Fruit fly (Drosophila melanogaster): ENCODE data around the gene Snoo.

The Snoo gene

DNA sequence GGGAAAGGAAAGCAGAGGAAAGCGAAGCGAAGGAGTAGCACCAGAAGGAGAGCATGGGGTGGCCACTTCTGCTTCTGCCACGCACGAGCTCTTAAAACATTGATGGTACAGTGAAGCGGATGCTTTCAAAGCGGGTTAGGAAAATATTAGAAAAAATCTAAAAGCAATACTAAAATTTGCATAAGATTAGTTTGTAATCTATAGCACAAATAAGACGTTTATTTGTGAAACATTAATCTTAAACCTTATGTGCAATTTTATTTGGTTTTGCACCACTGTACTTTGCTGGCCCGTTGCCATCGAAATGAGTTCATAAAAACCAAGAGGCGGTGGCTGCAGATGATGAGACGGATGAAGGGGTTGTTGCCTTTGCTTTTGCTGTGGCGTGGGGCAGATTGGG is 58.6 kb downstream of the Snoo start (continued):
- TF ChIP-seq Scr (GFP tag; IDR thresholded peaks at IDR 0.05; ENCODE audit: partially characterized antibody) (no peak), CG6683 (GFP tag; optimal IDR thresholded peaks at IDR 0.05) (peak; percentile 87), Med (GFP tag) (peak; percentile 98), chn (GFP tag; optimal IDR thresholded peaks at IDR 0.05) (peak; percentile 77), D19B (GFP tag; optimal IDR thresholded peaks at IDR 0.05) (peak; percentile 64), dm (GFP tag; optimal IDR thresholded peaks at IDR 0.05) (peak; percentile 71), bcd (GFP tag; optimal IDR thresholded peaks at IDR 0.05) (peak; percentile 88), Ets97D (GFP tag; optimal IDR thresholded peaks at IDR 0.05) (peak; percentile 58), Stat92E (GFP tag; optimal IDR thresholded peaks at IDR 0.05) (no peak), Dad (GFP tag; optimal IDR thresholded peaks at IDR 0.05) (peak; percentile 79), stc (GFP tag; IDR thresholded peaks at IDR 0.05) (peak; percentile 93), crol (GFP tag; IDR thresholded peaks at IDR 0.05) (peak; percentile 39), gcm2 (GFP tag; optimal IDR thresholded peaks at IDR 0.05) (peak; percentile 72), Nf-YA (GFP tag; IDR thresholded peaks at IDR 0.05) (peak; percentile 80), lola (GFP tag; optimal IDR thresholded peaks at IDR 0.05) (peak in 1 of 3 experiments; percentile 63), chm (GFP tag; IDR thresholded peaks at IDR 0.05) (peak; percentile 83; the same call in 1 of the 2 replicates), CG9727 (GFP tag; optimal IDR thresholded peaks at IDR 0.05) (peak; percentile 82), CG4328 (GFP tag; optimal IDR thresholded peaks at IDR 0.05) (peak; percentile 70), salm (tag; optimal IDR thresholded peaks at IDR 0.05) (peak; percentile 83), lab (GFP tag; optimal IDR thresholded peaks at IDR 0.05) (peak; percentile 95), CG9817 (tag; optimal IDR thresholded peaks at IDR 0.05) (peak; percentile 87), CrebB (tag; optimal IDR thresholded peaks at IDR 0.05) (peak; percentile 81), cas (GFP tag; IDR thresholded peaks at IDR 0.05) (peak; percentile 76), toy (GFP tag; IDR thresholded peaks at IDR 0.05) (peak; percentile 61; the same call in 1 of the 2 replicates), HmgD (GFP tag; optimal IDR thresholded peaks at IDR 0.05) (peak; percentile 30), CG18599 (GFP tag; optimal IDR thresholded peaks at IDR 0.05) (peak; percentile 97), vnd (GFP tag; IDR thresholded peaks at IDR 0.05; ENCODE audit: partially characterized antibody) (peak; percentile 46; the same call in 1 of the 3 replicates), Fer1 (GFP tag; optimal IDR thresholded peaks at IDR 0.05) (peak; percentile 95), CG3281 (GFP tag; optimal IDR thresholded peaks at IDR 0.05) (peak; percentile 82), CG10267 (tag; optimal IDR thresholded peaks at IDR 0.05) (peak; percentile 81), repo (GFP tag; optimal IDR thresholded peaks at IDR 0.05) (peak; percentile 84), HmgZ (tag; optimal IDR thresholded peaks at IDR 0.05) (peak; percentile 85), CG2120 (GFP tag; optimal IDR thresholded peaks at IDR 0.05) (peak; percentile 88), Usf (GFP tag; optimal IDR thresholded peaks at IDR 0.05) (peak; percentile 36), CG10543 (GFP tag; optimal IDR thresholded peaks at IDR 0.05) (peak; percentile 71), CG34224 (GFP tag; IDR thresholded peaks at IDR 0.05; ENCODE audit: partially characterized antibody) (no peak), CG10321 (GFP tag; IDR thresholded peaks at IDR 0.05) (peak; percentile 46), nerfin-1 (tag; optimal IDR thresholded peaks at IDR 0.05) (peak; percentile 84), esg (GFP tag; conservative IDR thresholded peaks at IDR 0.05) (peak; percentile 90), CG2129 (GFP tag; IDR thresholded peaks at IDR 0.05; ENCODE audit: partially characterized antibody) (no peak), luna (GFP tag; optimal IDR thresholded peaks at IDR 0.05) (peak; percentile 51), Mrtf (GFP tag; IDR thresholded peaks at IDR 0.05) (peak; percentile 85), nau (GFP tag; optimal IDR thresholded peaks at IDR 0.05) (peak; percentile 83), zfh1 (GFP tag; IDR thresholded peaks at IDR 0.05) (peak; percentile 87), hth (optimal IDR thresholded peaks at IDR 0.05) (no peak), Camta (GFP tag; optimal IDR thresholded peaks at IDR 0.05) (peak; percentile 82), CG12219 (GFP tag; optimal IDR thresholded peaks at IDR 0.05) (peak; percentile 89), CG6854 (GFP tag; optimal IDR thresholded peaks at IDR 0.05) (peak; percentile 88), CG5953 (GFP tag; IDR thresholded peaks at IDR 0.05) (peak; percentile 77), rib (GFP tag; IDR thresholded peaks at IDR 0.05) (peak; percentile 80)

Measured in whole organism, embryonic.